Fruit fly (Drosophila melanogaster) whole organism, embryonic: ENCODE data around the gene Hecw.

Experiments
- Bteb2 ChIP-seq: fragments of 200-800 bp; sonication (Bioruptor generic); optimal IDR thresholded peaks from 2 replicates; lab custom pipeline; 2016; ENCODE audit warnings: missing biosample characterization, missing genetic modification characterization
- CG10431 ChIP-seq: fragments of 200-800 bp; sonication (Bioruptor generic); optimal IDR thresholded peaks from 3 replicates; lab custom pipeline; 2018; ENCODE audit warnings: missing biosample characterization, mild to moderate bottlenecking, missing genetic modification characterization
- CG12155 ChIP-seq: fragments of 200-800 bp; sonication (Bioruptor generic); optimal IDR thresholded peaks from 3 replicates; lab custom pipeline; 2016; ENCODE audit warnings: missing biosample characterization, missing genetic modification characterization
- CG13894 ChIP-seq: fragments of 200-800 bp; sonication (Bioruptor generic); optimal IDR thresholded peaks from 3 replicates; lab custom pipeline; 2018; ENCODE audit warnings: missing biosample characterization, mild to moderate bottlenecking, missing genetic modification characterization, moderate library complexity
- CG14050 ChIP-seq: fragments of 200-800 bp; sonication (Bioruptor generic); IDR thresholded peaks from 3 replicates; pipeline ENCODE4 v1.3.6; 2022; ENCODE audit warnings: missing biosample characterization, missing genetic modification characterization
- CG14965 ChIP-seq: fragments of 200-800 bp; sonication (Bioruptor generic); optimal IDR thresholded peaks from 2 replicates; lab custom pipeline; 2016; ENCODE audit warnings: missing biosample characterization, missing genetic modification characterization, borderline replicate concordance
- CG1647 ChIP-seq: fragments of 200-800 bp; sonication (Bioruptor generic); optimal IDR thresholded peaks from 3 replicates; lab custom pipeline; 2016; ENCODE audit warnings: missing biosample characterization, missing genetic modification characterization
- CG2116 ChIP-seq: fragments of 200-800 bp; sonication (Bioruptor generic); optimal IDR thresholded peaks from 3 replicates; lab custom pipeline; 2018; ENCODE audit warnings: missing biosample characterization, mild to moderate bottlenecking, missing genetic modification characterization
- CG2120 ChIP-seq: fragments of 200-800 bp; sonication (Bioruptor generic); optimal IDR thresholded peaks from 3 replicates; lab custom pipeline; 2016; ENCODE audit warnings: missing biosample characterization, missing genetic modification characterization
- CG2199 ChIP-seq: fragments of 200-800 bp; sonication (Bioruptor generic); IDR thresholded peaks from 3 replicates; pipeline ENCODE4 v1.3.6; 2022; ENCODE audit warnings: missing biosample characterization, missing genetic modification characterization
- CG3995 ChIP-seq: fragments of 200-800 bp; sonication (Bioruptor generic); optimal IDR thresholded peaks from 3 replicates; lab custom pipeline; 2016; ENCODE audit warnings: missing biosample characterization, missing genetic modification characterization
- CG4328 ChIP-seq: fragments of 200-800 bp; sonication (Bioruptor generic); optimal IDR thresholded peaks from 3 replicates; lab custom pipeline; 2017; ENCODE audit warnings: missing biosample characterization, missing genetic modification reagents, missing genetic modification characterization
- CG6254 ChIP-seq: fragments of 200-800 bp; sonication (Bioruptor generic); optimal IDR thresholded peaks from 3 replicates; lab custom pipeline; 2017; ENCODE audit warnings: mild to moderate bottlenecking, missing biosample characterization, missing genetic modification reagents, missing genetic modification characterization
- CG6654 ChIP-seq: fragments of 200-800 bp; sonication (Bioruptor generic); optimal IDR thresholded peaks from 2 replicates; lab custom pipeline; 2017; ENCODE audit warnings: missing biosample characterization, mild to moderate bottlenecking, missing genetic modification characterization
- CG8290 ChIP-seq, 3 experiments: fragments of 200-800 bp; sonication (Bioruptor generic); optimal IDR thresholded peaks; 2 replicates each; lab custom pipeline; 2016 to 2019; ENCODE audit warnings: missing biosample characterization in 3 of 3, missing genetic modification characterization in 3 of 3, mild to moderate bottlenecking in 2 of 3, moderate library complexity in 1 of 3
- CG9609 ChIP-seq: fragments of 200-800 bp; sonication (Bioruptor generic); optimal IDR thresholded peaks from 3 replicates; lab custom pipeline; 2016; ENCODE audit warnings: missing biosample characterization, missing genetic modification characterization
- Deaf1 ChIP-seq: fragments of 200-800 bp; optimal IDR thresholded peaks from 3 replicates; lab custom pipeline; 2019; ENCODE audit warnings: missing biosample characterization, mild to moderate bottlenecking, missing genetic modification characterization, moderate library complexity
- Doc3 ChIP-seq: fragments of 200-800 bp; sonication (Bioruptor generic); IDR thresholded peaks from 3 replicates; pipeline ENCODE4 v1.3.6; 2022; ENCODE audit warnings: missing biosample characterization, missing genetic modification characterization; ENCODE audit not compliant: partially characterized antibody
- Eip74EF ChIP-seq, 2 experiments: fragments of 200-800 bp in 1 of 2; fragments of >200 bp in 1 of 2; sonication (Bioruptor generic) in 1 of 2; optimal IDR thresholded peaks; 2 replicates each; lab custom pipeline; 2017 to 2019; ENCODE audit warnings: missing biosample characterization in 2 of 2, missing genetic modification characterization in 2 of 2, mild to moderate bottlenecking in 1 of 2, moderate library complexity in 1 of 2
- Fer1 ChIP-seq: fragments of 200-800 bp; sonication (Bioruptor generic); optimal IDR thresholded peaks from 2 replicates; lab custom pipeline; 2017; ENCODE audit warnings: missing biosample characterization, mild to moderate bottlenecking, missing genetic modification characterization
- Gug ChIP-seq: fragments of 200-800 bp; sonication (Bioruptor generic); IDR thresholded peaks from 4 replicates; pipeline ENCODE4 v1.3.6; 2022; ENCODE audit warnings: missing biosample characterization, missing genetic modification characterization
- Hmx ChIP-seq: fragments of 200-800 bp; sonication (Bioruptor generic); optimal IDR thresholded peaks from 2 replicates; lab custom pipeline; 2016; ENCODE audit warnings: missing biosample characterization, missing genetic modification characterization
- Kr ChIP-seq: fragments of 200-800 bp; sonication (Bioruptor generic); optimal IDR thresholded peaks from 2 replicates; lab custom pipeline; 2017; ENCODE audit warnings: missing biosample characterization, mild to moderate bottlenecking, missing genetic modification characterization
- Lpt ChIP-seq: fragments of >200 bp; optimal IDR thresholded peaks from 2 replicates; lab custom pipeline; 2018; ENCODE audit warnings: missing biosample characterization, missing genetic modification characterization
- Max ChIP-seq: fragments of 200-800 bp; sonication (Bioruptor generic); optimal IDR thresholded peaks from 2 replicates; lab custom pipeline; 2016; ENCODE audit warnings: missing biosample characterization, mild to moderate bottlenecking, missing genetic modification characterization
- NFAT ChIP-seq: fragments of 200-800 bp; sonication (Bioruptor generic); IDR thresholded peaks from 2 replicates; pipeline ENCODE4 v1.3.6; 2022; ENCODE audit warnings: missing biosample characterization, missing genetic modification characterization
- NK7.1 ChIP-seq: fragments of 200-800 bp; sonication (Bioruptor generic); optimal IDR thresholded peaks from 3 replicates; lab custom pipeline; 2016; ENCODE audit warnings: missing biosample characterization, missing genetic modification characterization
- Nf-YA ChIP-seq: fragments of 200-800 bp; sonication (Bioruptor generic); IDR thresholded peaks from 2 replicates; pipeline ENCODE4 v1.3.6; 2022; ENCODE audit warnings: missing biosample characterization, missing genetic modification characterization
- Rfx ChIP-seq: fragments of 200-800 bp; sonication (Bioruptor generic); IDR thresholded peaks from 2 replicates; pipeline ENCODE4 v1.3.6; 2022; ENCODE audit warnings: missing biosample characterization, missing genetic modification characterization
- Usf ChIP-seq: fragments of 200-800 bp; sonication (Bioruptor generic); optimal IDR thresholded peaks from 2 replicates; lab custom pipeline; 2017; ENCODE audit warnings: missing genotype, missing biosample characterization, missing genetic modification characterization
- cas ChIP-seq: fragments of 200-800 bp; sonication (Bioruptor generic); IDR thresholded peaks from 2 replicates; pipeline ENCODE4 v1.3.6; 2022; ENCODE audit warnings: missing biosample characterization, missing genetic modification characterization
- chif ChIP-seq, 2 experiments: fragments of 200-800 bp; sonication (Bioruptor generic); optimal IDR thresholded peaks; 3 replicates each; lab custom pipeline; 2016; ENCODE audit warnings: missing biosample characterization in 2 of 2, missing genetic modification characterization in 2 of 2
- cwo ChIP-seq: fragments of 200-800 bp; sonication (Bioruptor generic); optimal IDR thresholded peaks from 3 replicates; lab custom pipeline; 2017; ENCODE audit warnings: missing biosample characterization, missing genetic modification characterization, mild to moderate bottlenecking, moderate library complexity, missing genetic modification reagents
- danr ChIP-seq: fragments of 200-800 bp; sonication (Bioruptor generic); IDR thresholded peaks from 2 replicates; pipeline ENCODE4 v1.3.6; 2022; ENCODE audit warnings: missing biosample characterization, missing genetic modification characterization
- en ChIP-seq: fragments of 200-800 bp; sonication (Bioruptor generic); optimal IDR thresholded peaks from 2 replicates; lab custom pipeline; 2016; ENCODE audit warnings: missing biosample characterization, missing genetic modification characterization
- gcm ChIP-seq: fragments of 200-800 bp; sonication (Bioruptor generic); optimal IDR thresholded peaks from 2 replicates; lab custom pipeline; 2019; ENCODE audit warnings: missing biosample characterization, mild to moderate bottlenecking, missing genetic modification characterization, moderate library complexity
- gem ChIP-seq: fragments of 200-800 bp; sonication (Bioruptor generic); optimal IDR thresholded peaks from 2 replicates; lab custom pipeline; 2019; ENCODE audit warnings: missing biosample characterization, mild to moderate bottlenecking, missing genetic modification characterization, moderate library complexity
- gsb-n ChIP-seq: fragments of 200-800 bp; sonication (Bioruptor generic); optimal IDR thresholded peaks from 3 replicates; lab custom pipeline; 2018; ENCODE audit warnings: missing biosample characterization, mild to moderate bottlenecking, missing genetic modification characterization
- hb ChIP-seq: fragments of 200-800 bp; sonication (Bioruptor generic); IDR thresholded peaks from 3 replicates; pipeline ENCODE4 v1.3.6; 2022; ENCODE audit warnings: missing biosample characterization, missing genetic modification characterization; ENCODE audit not compliant: partially characterized antibody
- hth ChIP-seq: fragments of >200 bp; optimal IDR thresholded peaks from 2 replicates; lab custom pipeline; 2017; ENCODE audit warnings: inconsistent platforms
- lab ChIP-seq: fragments of 200-800 bp; sonication (Bioruptor generic); optimal IDR thresholded peaks from 3 replicates; lab custom pipeline; 2017; ENCODE audit warnings: missing biosample characterization, missing genetic modification characterization, mild to moderate bottlenecking, moderate library complexity, missing genetic modification reagents
- pan ChIP-seq, 4 experiments: fragments of >200 bp in 3 of 4; fragments of 200-800 bp in 1 of 4; sonication (Bioruptor generic) in 1 of 4; optimal IDR thresholded peaks in 3 of 4; IDR thresholded peaks in 1 of 4; 2 replicates each; pipeline versions ENCODE4 v1.3.6 to Lab custom; 2017 to 2022; ENCODE audit warnings: missing biosample characterization in 2 of 4, missing genetic modification characterization in 2 of 4, mixed read lengths in 1 of 4
- pros ChIP-seq: fragments of 200-800 bp; sonication (Bioruptor generic); optimal IDR thresholded peaks from 3 replicates; lab custom pipeline; 2019; ENCODE audit warnings: missing biosample characterization, mild to moderate bottlenecking, missing genetic modification characterization, moderate library complexity
- repo ChIP-seq: fragments of 200-800 bp; sonication (Bioruptor generic); optimal IDR thresholded peaks from 2 replicates; lab custom pipeline; 2016; ENCODE audit warnings: missing biosample characterization, missing genetic modification characterization
- run ChIP-seq: fragments of 200-800 bp; sonication (Bioruptor generic); optimal IDR thresholded peaks from 3 replicates; lab custom pipeline; 2018; ENCODE audit warnings: missing biosample characterization, mild to moderate bottlenecking, missing genetic modification characterization
- scrt ChIP-seq: fragments of 200-800 bp; sonication (Bioruptor generic); optimal IDR thresholded peaks from 2 replicates; lab custom pipeline; 2018; ENCODE audit warnings: missing biosample characterization, mild to moderate bottlenecking, missing genetic modification characterization, moderate library complexity
- sisA ChIP-seq: fragments of 200-800 bp; sonication (Bioruptor generic); IDR thresholded peaks from 2 replicates; pipeline ENCODE4 v1.3.6; 2022; ENCODE audit warnings: missing biosample characterization, missing genetic modification characterization
- slbo ChIP-seq: fragments of 200-800 bp; sonication (Bioruptor generic); IDR thresholded peaks from 2 replicates; pipeline ENCODE4 v1.3.6; 2022; ENCODE audit warnings: missing biosample characterization, missing genetic modification characterization
- sna ChIP-seq: fragments of 200-800 bp; sonication (Bioruptor generic); IDR thresholded peaks from 2 replicates; pipeline ENCODE4 v1.3.6; 2022; ENCODE audit warnings: missing biosample characterization, missing genetic modification characterization; ENCODE audit not compliant: partially characterized antibody
- zfh1 ChIP-seq: fragments of 200-800 bp; sonication (Bioruptor generic); IDR thresholded peaks from 3 replicates; pipeline ENCODE4 v1.3.6; 2022; ENCODE audit warnings: missing biosample characterization, missing genetic modification characterization

The Hecw gene

dm6 chrX:9652006-9652405 lies 43.3 kb downstream of the Hecw start (continued):
- TF ChIP-seq lab (GFP tag; lab: Kevin White, UChicago): peak; percentile 66
- peak in 1 of 2 experiments; percentile 1 for TF ChIP-seq chif (GFP tag; optimal IDR thresholded peaks at IDR 0.05; lab: Kevin White, UChicago)
- TF ChIP-seq CG4328 (GFP tag; lab: Kevin White, UChicago): no peak
- peak; percentile 1 for TF ChIP-seq Max (GFP tag; lab: Kevin White, UChicago)
- no peak for TF ChIP-seq sna
- TF ChIP-seq pros: no peak
- TF ChIP-seq CG3995 (GFP tag; lab: Kevin White, UChicago): no peak
- no peak for TF ChIP-seq CG2116 (GFP tag; lab: Kevin White, UChicago)
- TF ChIP-seq CG14050 (GFP tag; lab: Robert Waterston, UW): peak; percentile 47; the same call in 2 of the 3 replicates
- TF ChIP-seq repo (GFP tag; lab: Kevin White, UChicago): no peak
- peak; percentile 65; the same call in 2 of the 3 replicates for TF ChIP-seq zfh1 (GFP tag; lab: Robert Waterston, UW)
- TF ChIP-seq Lpt (GFP tag; lab: Kevin White, UChicago): no peak
- 0 out of 2 replicates have a peak, but pooled peaks have one; percentile 48 for TF ChIP-seq Nf-YA
- TF ChIP-seq Hmx (GFP tag; lab: Kevin White, UChicago): no peak
- no peak for TF ChIP-seq cas (GFP tag; lab: Robert Waterston, UW)
- no peak for TF ChIP-seq CG14965
- TF ChIP-seq sisA (GFP tag; lab: Robert Waterston, UW): peak; percentile 82
- TF ChIP-seq gcm (GFP tag; lab: Kevin White, UChicago): no peak
- no peak for TF ChIP-seq CG6254 (GFP tag; lab: Kevin White, UChicago)
- peak; percentile 64 for TF ChIP-seq slbo
- no peak for TF ChIP-seq Kr (GFP tag; lab: Kevin White, UChicago)
- TF ChIP-seq gsb-n (tag; lab: Kevin White, UChicago): peak; percentile 31
- TF ChIP-seq CG2120 (GFP tag; lab: Kevin White, UChicago): peak; percentile 1
- peak; percentile 53 for TF ChIP-seq Rfx (GFP tag; lab: Robert Waterston, UW)
- TF ChIP-seq scrt (GFP tag; lab: Kevin White, UChicago): peak; percentile 41
- TF ChIP-seq Gug (GFP tag; lab: Robert Waterston, UW): peak; percentile 56; the same call in 3 of the 4 replicates
- TF ChIP-seq hb (GFP tag; lab: Robert Waterston, UW): no peak
- TF ChIP-seq run: peak; percentile 27
- no peak for TF ChIP-seq CG2199 (GFP tag; lab: Robert Waterston, UW)
- TF ChIP-seq pan (optimal IDR thresholded peaks at IDR 0.05; lab: Kevin White, UChicago): no peak
- TF ChIP-seq pan (GFP tag; optimal IDR thresholded peaks at IDR 0.05 in 1 of 2, IDR thresholded peaks at IDR 0.05 in 1 of 2): peak in 1 of 2 experiments; percentile 76
- no peak for TF ChIP-seq Doc3 (GFP tag; lab: Robert Waterston, UW)
- peak; percentile 68 for TF ChIP-seq gem (tag; lab: Kevin White, UChicago)
- no peak for TF ChIP-seq NFAT (GFP tag; lab: Robert Waterston, UW)
- peak; percentile 18 for TF ChIP-seq cwo (GFP tag; lab: Kevin White, UChicago)
- no peak for TF ChIP-seq Usf (GFP tag; lab: Kevin White, UChicago)
- TF ChIP-seq Fer1 (GFP tag; lab: Kevin White, UChicago): peak; percentile 21
- TF ChIP-seq danr: no peak
- TF ChIP-seq CG10431 (GFP tag; lab: Kevin White, UChicago): no peak
- TF ChIP-seq en (GFP tag; lab: Kevin White, UChicago): no peak
- TF ChIP-seq Bteb2 (GFP tag; lab: Kevin White, UChicago): no peak
- TF ChIP-seq CG13894 (tag; lab: Kevin White, UChicago): no peak
- no peak for TF ChIP-seq CG1647 (GFP tag; lab: Kevin White, UChicago)
- no peak for TF ChIP-seq NK7.1
- TF ChIP-seq hth (lab: Kevin White, UChicago): no peak
- no peak for TF ChIP-seq Deaf1 (tag; lab: Kevin White, UChicago)
- TF ChIP-seq CG12155 (GFP tag; lab: Kevin White, UChicago): peak; percentile 10
- no peak for TF ChIP-seq CG8290 (GFP tag; optimal IDR thresholded peaks at IDR 0.05; lab: Kevin White, UChicago)
- no peak for TF ChIP-seq CG8290 (tag; optimal IDR thresholded peaks at IDR 0.05; lab: Kevin White, UChicago)
- TF ChIP-seq CG9609 (GFP tag; lab: Kevin White, UChicago): no peak
- no peak for TF ChIP-seq CG6654 (GFP tag; lab: Kevin White, UChicago)
- peak in 1 of 2 experiments; percentile 29 for TF ChIP-seq Eip74EF (GFP tag; optimal IDR thresholded peaks at IDR 0.05; lab: Kevin White, UChicago)
